Fruit fly (Drosophila melanogaster) whole organism, pupa: ENCODE results near the gene CG5910.

Source experiments
- CG10348 ChIP-seq: fragments of 200-800 bp; sonication (Bioruptor generic); IDR thresholded peaks from 2 replicates; pipeline ENCODE4 v1.3.6; 2022; ENCODE audit warnings: missing biosample characterization, missing genetic modification characterization
- CG12605 ChIP-seq: fragments of 200-800 bp; sonication (Bioruptor generic); IDR thresholded peaks from 2 replicates; pipeline ENCODE4 v1.3.6; 2022; ENCODE audit warnings: missing biosample characterization, missing genetic modification characterization
- CG13204 ChIP-seq: fragments of 200-800 bp; sonication (Bioruptor generic); optimal IDR thresholded peaks from 2 replicates; lab custom pipeline; 2018; ENCODE audit warnings: missing biosample characterization, mild to moderate bottlenecking, missing genetic modification characterization, moderate library complexity
- CG14655 ChIP-seq: fragments of 200-800 bp; sonication (Bioruptor generic); optimal IDR thresholded peaks from 3 replicates; lab custom pipeline; 2017; ENCODE audit warnings: mild to moderate bottlenecking, missing biosample characterization, missing genetic modification reagents, missing genetic modification characterization
- CG15710 ChIP-seq: fragments of 200-800 bp; sonication (Bioruptor generic); optimal IDR thresholded peaks from 2 replicates; lab custom pipeline; 2018; ENCODE audit warnings: missing biosample characterization, mild to moderate bottlenecking, missing genetic modification characterization, moderate library complexity
- CG17806 ChIP-seq: fragments of 200-800 bp; sonication (Bioruptor generic); optimal IDR thresholded peaks from 2 replicates; lab custom pipeline; 2018; ENCODE audit warnings: missing biosample characterization, mild to moderate bottlenecking, missing genetic modification characterization, moderate library complexity
- CG32121 ChIP-seq: fragments of 200-800 bp; sonication (Bioruptor generic); IDR thresholded peaks from 2 replicates; pipeline ENCODE4 v1.3.6; 2022; ENCODE audit warnings: missing biosample characterization, missing genetic modification characterization
- CG34367 ChIP-seq: fragments of 200-800 bp; sonication (Bioruptor generic); optimal IDR thresholded peaks from 2 replicates; lab custom pipeline; 2018; ENCODE audit warnings: missing biosample characterization, mild to moderate bottlenecking, missing genetic modification characterization
- CG4496 ChIP-seq: fragments of 200-800 bp; sonication (Bioruptor generic); IDR thresholded peaks from 3 replicates; pipeline ENCODE4 v1.3.6; 2022; ENCODE audit warnings: missing biosample characterization, missing genetic modification characterization
- CG8159 ChIP-seq: fragments of 200-800 bp; sonication (Bioruptor generic); optimal IDR thresholded peaks from 3 replicates; lab custom pipeline; 2018; ENCODE audit warnings: missing biosample characterization, mild to moderate bottlenecking, missing genetic modification characterization, moderate library complexity
- CG8301 ChIP-seq: fragments of 200-800 bp; sonication (Bioruptor generic); optimal IDR thresholded peaks from 2 replicates; lab custom pipeline; 2018; ENCODE audit warnings: missing biosample characterization, mild to moderate bottlenecking, missing genetic modification characterization
- CG9948 ChIP-seq: fragments of 200-800 bp; sonication (Bioruptor generic); optimal IDR thresholded peaks from 2 replicates; lab custom pipeline; 2018; ENCODE audit warnings: missing biosample characterization, mild to moderate bottlenecking, missing genetic modification characterization, moderate library complexity
- D1 ChIP-seq: fragments of 200-800 bp; sonication (Bioruptor generic); optimal IDR thresholded peaks from 2 replicates; lab custom pipeline; 2018; ENCODE audit warnings: missing biosample characterization, mild to moderate bottlenecking, missing genetic modification characterization, moderate library complexity
- EcR ChIP-seq: fragments of 200-800 bp; sonication (Bioruptor generic); optimal IDR thresholded peaks from 3 replicates; lab custom pipeline; 2019; ENCODE audit warnings: missing biosample characterization, missing genetic modification characterization, mild to moderate bottlenecking, moderate library complexity, missing genetic modification reagents
- Ets98B ChIP-seq: fragments of 200-800 bp; sonication (Bioruptor generic); IDR thresholded peaks from 2 replicates; pipeline ENCODE4 v1.3.6; 2022; ENCODE audit warnings: missing biosample characterization, missing genetic modification characterization
- Pif1A ChIP-seq: fragments of 200-800 bp; sonication (Bioruptor generic); optimal IDR thresholded peaks from 3 replicates; lab custom pipeline; 2016; ENCODE audit warnings: missing biosample characterization, missing genetic modification characterization
- Pif1B ChIP-seq: fragments of 200-800 bp; sonication (Bioruptor generic); optimal IDR thresholded peaks from 3 replicates; lab custom pipeline; 2016; ENCODE audit warnings: missing biosample characterization, missing genetic modification characterization
- Snoo ChIP-seq: fragments of 200-800 bp; sonication (Bioruptor generic); optimal IDR thresholded peaks from 3 replicates; lab custom pipeline; 2017; ENCODE audit warnings: missing biosample characterization, mild to moderate bottlenecking, missing genetic modification characterization, inconsistent platforms
- fd96Ca ChIP-seq: fragments of 200-800 bp; sonication (Bioruptor generic); IDR thresholded peaks from 3 replicates; pipeline ENCODE4 v1.3.6; 2022; ENCODE audit warnings: missing biosample characterization, missing genetic modification characterization
- gl ChIP-seq: fragments of 200-800 bp; sonication (Bioruptor generic); optimal IDR thresholded peaks from 2 replicates; lab custom pipeline; 2018; ENCODE audit warnings: missing biosample characterization, mild to moderate bottlenecking, missing genetic modification characterization
- rn ChIP-seq: fragments of 200-800 bp; sonication (Bioruptor generic); IDR thresholded peaks from 2 replicates; pipeline ENCODE4 v1.3.6; 2022; ENCODE audit warnings: missing biosample characterization, missing genetic modification characterization

Gene CG5910

dm6 chr3L:20402665-20403492 lies 39.3 kb upstream of the CG5910 start:
- TF ChIP-seq CG32121 (GFP tag; lab: Robert Waterston, UW) (no peak), gl (tag; lab: Kevin White, UChicago) (peak; percentile 76), CG34367 (tag; lab: Kevin White, UChicago) (peak; percentile 79), CG15710 (peak; percentile 84), rn (GFP tag; lab: Robert Waterston, UW) (no peak), CG17806 (peak; percentile 74), CG8301 (no peak), CG9948 (tag; lab: Kevin White, UChicago) (peak; percentile 80), CG12605 (GFP tag; lab: Robert Waterston, UW) (no peak), CG8159 (tag; lab: Kevin White, UChicago) (peak; percentile 90), Snoo (tag; lab: Kevin White, UChicago) (peak; percentile 34), CG10348 (GFP tag; lab: Robert Waterston, UW) (no peak), D1 (peak; percentile 20), Pif1A (peak; percentile 54), CG13204 (GFP tag; lab: Kevin White, UChicago) (peak; percentile 12), Pif1B (GFP tag; lab: Kevin White, UChicago) (peak; percentile 54), Ets98B (GFP tag; lab: Robert Waterston, UW) (no peak)

dm6 chr3L:20403493-20404379 lies 38.5 kb upstream of the CG5910 start:
- TF ChIP-seq CG15710 (peak; percentile 69), CG8301 (peak; percentile 58), CG13204 (GFP tag; lab: Kevin White, UChicago) (peak; percentile 20), CG8159 (tag; lab: Kevin White, UChicago) (peak; percentile 77), CG14655 (GFP tag; lab: Kevin White, UChicago) (peak; percentile 68), EcR (GFP tag; lab: Kevin White, UChicago) (peak; percentile 64), CG4496 (GFP tag; lab: Robert Waterston, UW) (peak; percentile 32; the same call in 2 of the 3 replicates), CG12605 (GFP tag; lab: Robert Waterston, UW) (no peak), rn (GFP tag; lab: Robert Waterston, UW) (no peak), gl (tag; lab: Kevin White, UChicago) (peak; percentile 26), CG17806 (peak; percentile 52), CG9948 (tag; lab: Kevin White, UChicago) (peak; percentile 67), CG32121 (GFP tag; lab: Robert Waterston, UW) (no peak), D1 (peak; percentile 31), CG10348 (GFP tag; lab: Robert Waterston, UW) (no peak), Pif1B (GFP tag; lab: Kevin White, UChicago) (peak; percentile 40), Snoo (tag; lab: Kevin White, UChicago) (peak; percentile 75), Ets98B (GFP tag; lab: Robert Waterston, UW) (no peak), CG34367 (tag; lab: Kevin White, UChicago) (peak; percentile 57), Pif1A (peak; percentile 64), fd96Ca (GFP tag; lab: Robert Waterston, UW) (no peak)

dm6 chr3L:20404515-20404914 lies 37.7 kb upstream of the CG5910 start:
- TF ChIP-seq CG4496 (GFP tag; lab: Robert Waterston, UW) (no peak), CG15710 (no peak), rn (GFP tag; lab: Robert Waterston, UW) (no peak), CG32121 (GFP tag; lab: Robert Waterston, UW) (no peak), CG17806 (no peak), CG13204 (GFP tag; lab: Kevin White, UChicago) (no peak), Ets98B (GFP tag; lab: Robert Waterston, UW) (no peak), EcR (GFP tag; lab: Kevin White, UChicago) (no peak), CG9948 (tag; lab: Kevin White, UChicago) (no peak), Snoo (tag; lab: Kevin White, UChicago) (no peak), CG8301 (no peak), CG10348 (GFP tag; lab: Robert Waterston, UW) (no peak), gl (tag; lab: Kevin White, UChicago) (no peak), D1 (no peak)

dm6 chr3L:20405337-20405887 lies 36.8 kb upstream of the CG5910 start:
- TF ChIP-seq CG15710 = no peak
